Worm (Caenorhabditis elegans) whole organism, L4 larva: ENCODE data around the gene tag-307.

ENCODE experiments used
- F10B5.3 ChIP-seq: sonication (generic microtip); optimal IDR thresholded peaks from 2 replicates; lab custom pipeline; 2016; ENCODE audit warnings: mild to moderate bottlenecking, missing genetic modification characterization, missing compliant biosample characterization
- F44E2.7 ChIP-seq: fragments of 200-800 bp; sonication (Bioruptor generic); IDR thresholded peaks from 2 replicates; pipeline ENCODE4 v2.1.2; 2022; ENCODE audit warnings: missing genetic modification characterization, missing compliant biosample characterization
- R02D3.7 ChIP-seq: fragments of 150-350 bp; sonication (generic microtip); optimal IDR thresholded peaks from 3 replicates; lab custom pipeline; 2014; ENCODE audit warnings: missing biosample characterization, missing genetic modification characterization
- Y5F2A.4 ChIP-seq: fragments of 200-800 bp; sonication (Bioruptor generic); optimal IDR thresholded peaks from 2 replicates; lab custom pipeline; 2018; ENCODE audit warnings: mild to moderate bottlenecking, missing genetic modification characterization, missing compliant biosample characterization
- Y75B8A.6 ChIP-seq: fragments of 200-800 bp; sonication (Bioruptor generic); IDR thresholded peaks from 2 replicates; pipeline ENCODE4 v1.3.6; 2022; ENCODE audit warnings: missing genetic modification reagents, missing genetic modification characterization, missing compliant biosample characterization
- aha-1 ChIP-seq: fragments of 150-350 bp; peaks from one replicate; lab custom pipeline; 2014; ENCODE audit warnings: missing biosample characterization, missing genetic modification characterization
- ama-1 ChIP-seq: fragments of 150-350 bp; optimal IDR thresholded peaks from 2 replicates; lab custom pipeline; 2014; ENCODE audit warnings: inconsistent platforms, mixed read lengths
- ceh-20 ChIP-seq: fragments of 200-800 bp; sonication (Bioruptor generic); IDR thresholded peaks from 2 replicates; pipeline ENCODE4 v1.3.6; 2022; ENCODE audit warnings: missing genetic modification reagents, missing genetic modification characterization, missing compliant biosample characterization
- ceh-28 ChIP-seq: fragments of 150-350 bp; optimal IDR thresholded peaks from 2 replicates; lab custom pipeline; 2014; ENCODE audit warnings: missing biosample characterization, missing genetic modification reagents, missing genetic modification characterization
- ceh-62 ChIP-seq: sonication (generic microtip); optimal IDR thresholded peaks from 2 replicates; lab custom pipeline; 2017; ENCODE audit warnings: missing biosample characterization, missing genetic modification characterization
- daf-16 ChIP-seq, 3 experiments: sonication (generic microtip); optimal IDR thresholded peaks; 2 replicates each; lab custom pipeline; 2016 to 2017; ENCODE audit warnings: missing genetic modification characterization in 3 of 3, missing genetic modification reagents in 3 of 3, mild to moderate bottlenecking in 2 of 3, missing compliant biosample characterization in 2 of 3, missing biosample characterization in 1 of 3, moderate library complexity in 1 of 3
- daf-19 ChIP-seq: fragments of 200-800 bp; sonication (Bioruptor generic); conservative IDR thresholded peaks from 2 replicates; pipeline ENCODE4 v1.3.6; 2022; ENCODE audit warnings: missing genetic modification characterization, missing compliant biosample characterization
- dpl-1 ChIP-seq: fragments of 150-350 bp; optimal IDR thresholded peaks from 2 replicates; lab custom pipeline; 2014; ENCODE audit warnings: missing biosample characterization, missing genetic modification reagents, missing genetic modification characterization
- duxl-1 ChIP-seq: sonication (generic microtip); optimal IDR thresholded peaks from 2 replicates; lab custom pipeline; 2016; ENCODE audit warnings: mild to moderate bottlenecking, missing genetic modification characterization, moderate library complexity, missing compliant biosample characterization; ENCODE audit not compliant: poor library complexity
- egl-27 ChIP-seq: sonication (generic microtip); optimal IDR thresholded peaks from 3 replicates; lab custom pipeline; 2017; ENCODE audit warnings: missing biosample characterization, missing genetic modification reagents, missing genetic modification characterization
- hlh-11 ChIP-seq: fragments of 200-800 bp; sonication (Bioruptor generic); optimal IDR thresholded peaks from 2 replicates; lab custom pipeline; 2018; ENCODE audit warnings: mild to moderate bottlenecking, missing genetic modification characterization, missing compliant biosample characterization
- hlh-30 ChIP-seq: sonication (generic microtip); optimal IDR thresholded peaks from 2 replicates; lab custom pipeline; 2017; ENCODE audit warnings: antibody characterized with exemption, mild to moderate bottlenecking, missing genetic modification characterization, missing compliant biosample characterization; ENCODE audit not compliant: insufficient read depth
- jun-1 ChIP-seq: fragments of 150-350 bp; optimal IDR thresholded peaks from 2 replicates; lab custom pipeline; 2014; ENCODE audit warnings: missing biosample characterization, missing genetic modification reagents, missing genetic modification characterization
- lim-7 ChIP-seq: fragments of 200-800 bp; sonication (Bioruptor generic); IDR thresholded peaks from 2 replicates; pipeline ENCODE4 v1.3.6; 2022; ENCODE audit warnings: missing genetic modification characterization, missing compliant biosample characterization
- lin-13 ChIP-seq: fragments of 150-350 bp; optimal IDR thresholded peaks from 2 replicates; lab custom pipeline; 2014; ENCODE audit warnings: missing biosample characterization, missing genetic modification reagents, missing genetic modification characterization
- lin-38 ChIP-seq: fragments of 200-800 bp; sonication (Bioruptor generic); IDR thresholded peaks from 2 replicates; pipeline ENCODE4 v1.3.6; 2022; ENCODE audit warnings: missing genetic modification reagents, missing genetic modification characterization, missing compliant biosample characterization
- lsy-2 ChIP-seq, 2 experiments: fragments of 150-350 bp in 1 of 2; sonication (generic microtip) in 1 of 2; optimal IDR thresholded peaks; 2 replicates each; lab custom pipeline; 2014 to 2017; ENCODE audit warnings: missing biosample characterization in 2 of 2, missing genetic modification characterization in 2 of 2
- mes-2 ChIP-seq: sonication (generic microtip); optimal IDR thresholded peaks from 2 replicates; lab custom pipeline; 2016; ENCODE audit warnings: missing genotype, mild to moderate bottlenecking, missing genetic modification characterization, missing compliant biosample characterization; ENCODE audit not compliant: poor library complexity, severe bottlenecking
- mxl-2 ChIP-seq: fragments of 200-800 bp; sonication (Bioruptor generic); conservative IDR thresholded peaks from 2 replicates; pipeline ENCODE4 v1.3.6; 2022; ENCODE audit warnings: missing genetic modification reagents, missing genetic modification characterization, missing compliant biosample characterization
- nhr-102 ChIP-seq: sonication (generic microtip); optimal IDR thresholded peaks from 2 replicates; lab custom pipeline; 2016; ENCODE audit warnings: mild to moderate bottlenecking, missing genetic modification characterization, moderate library complexity, missing compliant biosample characterization
- nhr-111 ChIP-seq: fragments of 200-800 bp; sonication (Bioruptor generic); optimal IDR thresholded peaks from 2 replicates; lab custom pipeline; 2018; ENCODE audit warnings: mild to moderate bottlenecking, missing genetic modification characterization, missing compliant biosample characterization
- nhr-237 ChIP-seq: sonication (generic microtip); optimal IDR thresholded peaks from 2 replicates; lab custom pipeline; 2017; ENCODE audit warnings: missing biosample characterization, missing genetic modification characterization
- nhr-28 ChIP-seq: fragments of 150-350 bp; optimal IDR thresholded peaks from 2 replicates; lab custom pipeline; 2014; ENCODE audit warnings: missing biosample characterization, missing genetic modification characterization
- nhr-41 ChIP-seq: fragments of 200-800 bp; sonication (Bioruptor generic); IDR thresholded peaks from 2 replicates; pipeline ENCODE4 v1.3.6; 2022; ENCODE audit warnings: missing genetic modification reagents, missing genetic modification characterization, missing compliant biosample characterization
- nhr-42 ChIP-seq: fragments of 200-800 bp; sonication (Bioruptor generic); IDR thresholded peaks from 2 replicates; pipeline ENCODE4 v1.3.6; 2022; ENCODE audit warnings: missing genetic modification characterization, missing compliant biosample characterization
- nhr-76 ChIP-seq: fragments of 150-350 bp; optimal IDR thresholded peaks from 2 replicates; lab custom pipeline; 2014; ENCODE audit warnings: missing biosample characterization, missing genetic modification characterization
- nhr-77 ChIP-seq: fragments of 150-350 bp; optimal IDR thresholded peaks from 2 replicates; lab custom pipeline; 2014; ENCODE audit warnings: missing biosample characterization, missing genetic modification characterization
- pqm-1 ChIP-seq: sonication (generic microtip); optimal IDR thresholded peaks from 2 replicates; lab custom pipeline; 2017; ENCODE audit warnings: missing biosample characterization, missing genetic modification characterization
- saeg-2 ChIP-seq: fragments of 200-800 bp; sonication (Bioruptor generic); IDR thresholded peaks from 2 replicates; pipeline ENCODE4 v1.3.6; 2022; ENCODE audit warnings: missing genetic modification reagents, missing genetic modification characterization, missing compliant biosample characterization
- spr-1 ChIP-seq: sonication (generic microtip); optimal IDR thresholded peaks from 2 replicates; lab custom pipeline; 2016; ENCODE audit warnings: mild to moderate bottlenecking, missing genetic modification characterization, missing compliant biosample characterization
- zag-1 ChIP-seq: fragments of 150-350 bp; optimal IDR thresholded peaks from 2 replicates; lab custom pipeline; 2014; ENCODE audit warnings: missing biosample characterization, missing genetic modification characterization
- zip-11 ChIP-seq: fragments of 200-800 bp; sonication (Bioruptor generic); IDR thresholded peaks from 2 replicates; pipeline ENCODE4 v1.3.6; 2022; ENCODE audit warnings: missing genetic modification characterization, missing compliant biosample characterization
- ztf-11 ChIP-seq: fragments of 150-350 bp; optimal IDR thresholded peaks from 2 replicates; lab custom pipeline; 2014; ENCODE audit warnings: missing biosample characterization, missing genetic modification characterization

tag-307 gene

ce11 chrIII:7865238-7865761 lies 8.3 kb upstream of the tag-307 start, which contains the start of gene slc-17.3:
Gene slc-17.3 (minus strand): TSS chrIII:7865288.
- TF ChIP-seq saeg-2 (GFP tag; lab: Robert Waterston, UW) = no peak
- TF ChIP-seq lin-38 (GFP tag; lab: Robert Waterston, UW) = no peak
- TF ChIP-seq nhr-77 (tag; lab: Kevin White, UChicago) = peak; percentile 16
- TF ChIP-seq nhr-42 (GFP tag; lab: Robert Waterston, UW) = no peak
- TF ChIP-seq daf-19 (GFP tag; lab: Robert Waterston, UW) = no peak
- peak; percentile 31 for TF ChIP-seq aha-1 (tag; lab: Kevin White, UChicago)
- peak; percentile 1 for TF ChIP-seq pqm-1 (tag; lab: Kevin White, UChicago)
- no peak for TF ChIP-seq nhr-237 (tag; lab: Kevin White, UChicago)
- TF ChIP-seq nhr-28 (tag; lab: Kevin White, UChicago) = peak; percentile 44

ce11 chrIII:7861535-7862120 lies 4.6 kb upstream of the tag-307 start, which contains the start of gene snr-5:
Gene snr-5 (plus strand): TSS chrIII:7862070.
- TF ChIP-seq dpl-1 (GFP tag; lab: Kevin White, UChicago) (peak; percentile 29), ceh-28 (no peak), Y75B8A.6 (GFP tag; lab: Robert Waterston, UW) (no peak), mes-2 (tag; lab: Kevin White, UChicago) (peak; percentile 48), lsy-2 (tag; optimal IDR thresholded peaks at IDR 0.05; lab: Kevin White, UChicago) (peak in 1 of 2 experiments; percentile 46), daf-16 (GFP tag; optimal IDR thresholded peaks at IDR 0.05; lab: Kevin White, UChicago) (no peak), daf-16 (tag; optimal IDR thresholded peaks at IDR 0.05; lab: Kevin White, UChicago) (peak; percentile 10)

ce11 chrIII:7860885-7861284 lies 3.8 kb upstream of the tag-307 start, which contains the start of gene cuc-1:
Gene cuc-1 (minus strand): TSS chrIII:7860985.
- TF ChIP-seq hlh-11 = peak; percentile 3
- TF ChIP-seq nhr-102 (tag; lab: Kevin White, UChicago) = no peak
- TF ChIP-seq R02D3.7 = no peak
- TF ChIP-seq daf-16 (GFP tag; optimal IDR thresholded peaks at IDR 0.05; lab: Kevin White, UChicago) = no peak
- TF ChIP-seq daf-16 (tag; optimal IDR thresholded peaks at IDR 0.05; lab: Kevin White, UChicago) = peak; percentile 5
- no peak for TF ChIP-seq ztf-11 (tag; lab: Kevin White, UChicago)
- TF ChIP-seq hlh-30 (tag; lab: Kevin White, UChicago) = peak; percentile 31

- TF ChIP-seq ztf-11 (tag; lab: Kevin White, UChicago) = no peak
- TF ChIP-seq ceh-20 = no peak
- TF ChIP-seq F44E2.7 (GFP tag; lab: Robert Waterston, UW) = no peak
- no peak for TF ChIP-seq egl-27 (tag; lab: Kevin White, UChicago)
- TF ChIP-seq spr-1 (tag; lab: Kevin White, UChicago) = no peak
- TF ChIP-seq zag-1 = no peak
- TF ChIP-seq lim-7 (GFP tag; lab: Robert Waterston, UW) = no peak
- TF ChIP-seq ceh-62 (tag; lab: Kevin White, UChicago) = no peak
- TF ChIP-seq zip-11 (GFP tag; lab: Robert Waterston, UW) = no peak
- TF ChIP-seq duxl-1 (tag; lab: Kevin White, UChicago) = no peak
- TF ChIP-seq nhr-111 = no peak
- TF ChIP-seq lin-13 (GFP tag; lab: Kevin White, UChicago) = no peak
- TF ChIP-seq Y5F2A.4 = no peak
- no peak for TF ChIP-seq nhr-76 (tag; lab: Kevin White, UChicago)
- TF ChIP-seq F10B5.3 (tag; lab: Kevin White, UChicago) = no peak
- TF ChIP-seq ama-1 (lab: Kevin White, UChicago) = no peak
- no peak for TF ChIP-seq nhr-41 (GFP tag; lab: Robert Waterston, UW)
- no peak for TF ChIP-seq lin-38 (GFP tag; lab: Robert Waterston, UW)
- no peak for TF ChIP-seq jun-1 (tag; lab: Kevin White, UChicago)
- no peak for TF ChIP-seq mxl-2 (GFP tag; lab: Robert Waterston, UW)
- TF ChIP-seq, all 104 proteins: peak for 0
Measured at ce11 chrIII:7859313-7859712, 2.3 kb upstream of the tag-307 start, which contains the start of gene tomm-7. Gene tomm-7 (plus strand): TSS chrIII:7859613.
